Worm (Caenorhabditis elegans): ENCODE data around the gene ZC477.3.

DNA sequence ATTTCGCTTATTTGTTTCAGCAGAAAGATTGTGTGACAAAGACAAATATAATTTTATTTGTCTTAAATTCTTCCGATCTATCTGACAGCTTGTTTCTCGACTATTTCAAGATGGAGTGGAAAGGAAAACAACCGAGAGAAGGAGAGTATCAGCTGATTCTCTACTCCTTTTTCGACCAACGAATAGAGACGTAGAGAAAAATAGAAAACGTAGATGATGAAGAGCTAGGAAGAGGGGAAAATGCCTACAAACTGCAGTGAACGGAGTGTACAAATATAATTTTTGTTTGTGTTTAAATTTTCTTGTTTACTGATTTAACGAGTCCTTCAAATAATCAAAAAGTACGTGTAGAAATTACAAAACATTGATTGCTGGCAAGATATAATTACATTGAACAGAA is 44.4 kb downstream of the ZC477.3 start:
- TF ChIP-seq ceh-8 (GFP tag; optimal IDR thresholded peaks at IDR 0.05) (no peak), nhr-76 (tag; optimal IDR thresholded peaks at IDR 0.05) (no peak), sup-37 (GFP tag; optimal IDR thresholded peaks at IDR 0.05) (no peak), lin-39 (tag; optimal IDR thresholded peaks at IDR 0.05) (no peak), vab-15 (tag; optimal IDR thresholded peaks at IDR 0.05) (no peak), fkh-10 (GFP tag; optimal IDR thresholded peaks at IDR 0.05) (no peak), lin-15B (tag; optimal IDR thresholded peaks at IDR 0.05) (no peak), unc-62 (GFP tag; optimal IDR thresholded peaks at IDR 0.05) (no peak), aly-2 (tag; optimal IDR thresholded peaks at IDR 0.05) (no peak), blmp-1 (tag; optimal IDR thresholded peaks at IDR 0.05) (no peak), ceh-63 (GFP tag; optimal IDR thresholded peaks at IDR 0.05) (no peak), fkh-8 (tag; optimal IDR thresholded peaks at IDR 0.05) (no peak)
